Fruit fly (Drosophila melanogaster): ENCODE measurements around the gene CG17075.

Gene CG17075

DNA sequence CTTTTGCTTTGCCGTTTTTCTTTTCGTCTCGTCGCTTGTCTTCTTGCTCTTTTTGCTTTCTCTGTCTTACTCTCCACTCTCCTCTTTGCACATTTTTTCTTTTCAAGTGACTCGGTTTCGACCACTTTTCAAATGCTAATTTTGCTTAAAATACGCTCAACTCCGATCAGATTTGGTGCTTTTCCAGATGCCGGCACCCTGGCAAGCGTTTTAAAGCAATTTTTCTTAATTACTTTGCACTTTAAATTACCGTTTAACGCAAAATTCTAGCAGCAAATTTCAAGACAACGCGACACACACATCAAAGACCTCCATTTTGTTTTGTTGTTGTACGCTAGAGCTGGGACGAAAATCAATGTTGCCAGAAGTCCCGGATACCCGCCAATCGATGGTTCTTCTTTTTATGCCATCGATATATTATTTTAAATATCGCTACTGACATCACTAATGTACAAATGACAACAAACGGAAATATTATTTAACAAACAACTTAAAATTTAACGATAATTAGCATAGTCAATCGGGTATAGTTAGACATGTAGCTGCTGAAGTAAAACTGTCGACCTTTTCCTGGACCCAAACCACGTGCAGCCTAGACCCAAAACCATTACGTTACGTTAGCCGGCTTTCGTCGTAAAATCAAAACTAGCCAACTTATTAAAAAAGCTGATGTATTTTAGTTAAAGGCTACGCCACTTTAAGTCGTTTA, 16.6 kb downstream of the CG17075 start, which contains the start of gene kis (continued):
- TF ChIP-seq Met (GFP tag; optimal IDR thresholded peaks at IDR 0.05): no peak
- TF ChIP-seq Hr38 (GFP tag; optimal IDR thresholded peaks at IDR 0.05): no peak
- TF ChIP-seq Hr4 (GFP tag; optimal IDR thresholded peaks at IDR 0.05): no peak
- no peak for TF ChIP-seq CG34406 (GFP tag; optimal IDR thresholded peaks at IDR 0.05)
- TF ChIP-seq Sox102F (GFP tag; optimal IDR thresholded peaks at IDR 0.05): no peak
- TF ChIP-seq ss (GFP tag; optimal IDR thresholded peaks at IDR 0.05): peak; percentile 38 to 53
- no peak for TF ChIP-seq dac (GFP tag; optimal IDR thresholded peaks at IDR 0.05)
- peak; percentile 39 for TF ChIP-seq CG9139 (GFP tag; optimal IDR thresholded peaks at IDR 0.05)
- peak; percentile 25 for TF ChIP-seq dsx (GFP tag; optimal IDR thresholded peaks at IDR 0.05; ENCODE audit: poor library complexity, severe bottlenecking)
- TF ChIP-seq CG11902 (GFP tag; optimal IDR thresholded peaks at IDR 0.05): no peak
- no peak for TF ChIP-seq Lpt (GFP tag; optimal IDR thresholded peaks at IDR 0.05)
- TF ChIP-seq acj6 (GFP tag; optimal IDR thresholded peaks at IDR 0.05): no peak
- no peak; the same call in 2 of the 3 replicates for TF ChIP-seq eg (GFP tag; IDR thresholded peaks at IDR 0.05)
- TF ChIP-seq esn (GFP tag; optimal IDR thresholded peaks at IDR 0.05): peak; percentile 47
- no peak for TF ChIP-seq CG7368 (GFP tag; optimal IDR thresholded peaks at IDR 0.05)
- no peak for TF ChIP-seq CG11294 (GFP tag; IDR thresholded peaks at IDR 0.05)
- peak; percentile 19 for TF ChIP-seq net (GFP tag; optimal IDR thresholded peaks at IDR 0.05)
- peak; percentile 9 for TF ChIP-seq OdsH (GFP tag; optimal IDR thresholded peaks at IDR 0.05)
- no peak for TF ChIP-seq CG8319 (GFP tag; optimal IDR thresholded peaks at IDR 0.05)
- TF ChIP-seq fkh (GFP tag; optimal IDR thresholded peaks at IDR 0.05): peak; percentile 61
- no peak for TF ChIP-seq Eip93F (GFP tag; optimal IDR thresholded peaks at IDR 0.05)
- no peak for TF ChIP-seq CG16779 (tag; optimal IDR thresholded peaks at IDR 0.05)
- peak; percentile 30 for TF ChIP-seq CG3032 (tag; optimal IDR thresholded peaks at IDR 0.05)
- no peak for TF ChIP-seq CG10669 (GFP tag; optimal IDR thresholded peaks at IDR 0.05)
- peak; percentile 16 for TF ChIP-seq CG31627 (GFP tag; optimal IDR thresholded peaks at IDR 0.05)
- peak; percentile 7 for TF ChIP-seq CG8632 (GFP tag; optimal IDR thresholded peaks at IDR 0.05)
- TF ChIP-seq CG6854 (GFP tag; optimal IDR thresholded peaks at IDR 0.05): peak; percentile 53
- no peak for TF ChIP-seq CG10631 (GFP tag; optimal IDR thresholded peaks at IDR 0.05)
- peak; percentile 25 for TF ChIP-seq CG32006 (GFP tag; optimal IDR thresholded peaks at IDR 0.05)
- TF ChIP-seq Hr39 (GFP tag; optimal IDR thresholded peaks at IDR 0.05): peak; percentile 30
- no peak for TF ChIP-seq CG6792 (GFP tag; optimal IDR thresholded peaks at IDR 0.05)
- TF ChIP-seq CG6163 (GFP tag; IDR thresholded peaks at IDR 0.05): peak; percentile 67; the same call in 2 of the 3 replicates
- TF ChIP-seq Gug (GFP tag; IDR thresholded peaks at IDR 0.05): no peak

DNA sequence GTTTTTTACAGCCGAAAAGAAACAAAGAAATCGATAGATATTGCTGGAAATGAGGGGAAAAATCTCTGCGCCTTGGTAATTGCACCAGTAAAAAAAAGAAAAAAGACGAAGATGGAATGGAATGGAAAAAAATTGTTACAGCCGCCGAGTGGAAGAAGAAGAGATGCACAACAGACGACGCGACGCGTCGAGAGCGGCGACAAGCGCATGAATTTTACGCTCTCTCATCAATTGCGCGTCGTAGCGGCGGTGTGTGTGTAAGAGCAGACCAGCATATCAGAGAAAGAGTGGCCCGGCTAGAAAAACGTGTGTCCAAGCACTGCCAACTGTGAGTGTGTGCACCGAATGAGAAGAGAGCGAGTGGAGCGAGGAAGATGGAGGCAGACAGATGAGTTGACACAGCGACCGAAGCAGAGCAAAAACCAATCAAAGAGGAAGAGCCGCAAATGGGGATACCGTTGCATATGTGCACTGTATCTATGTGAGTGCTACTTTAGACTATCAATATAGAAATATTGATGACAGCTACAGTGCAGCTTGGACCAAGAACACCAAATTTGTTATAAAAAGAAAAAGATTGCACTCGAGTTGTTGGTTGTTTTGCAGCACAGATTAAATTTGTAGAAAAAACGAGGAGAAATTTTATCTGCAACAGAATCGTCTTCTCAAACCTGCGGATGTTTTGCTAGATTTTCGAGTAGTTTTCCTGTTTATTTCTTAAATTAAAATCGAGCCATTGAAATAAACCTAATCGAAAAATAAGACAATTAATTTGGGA, 18.1 kb downstream of the CG17075 start:
- TF ChIP-seq spab (GFP tag; optimal IDR thresholded peaks at IDR 0.05) (peak; percentile 35), achi (GFP tag; optimal IDR thresholded peaks at IDR 0.05) (peak; percentile 68), CG32006 (GFP tag; optimal IDR thresholded peaks at IDR 0.05) (peak; percentile 87), CG9139 (GFP tag; optimal IDR thresholded peaks at IDR 0.05) (peak; percentile 26), CG6854 (GFP tag; optimal IDR thresholded peaks at IDR 0.05) (peak; percentile 56), CG10631 (GFP tag; optimal IDR thresholded peaks at IDR 0.05) (peak; percentile 46), OdsH (GFP tag; optimal IDR thresholded peaks at IDR 0.05) (peak; percentile 75), CG8119 (GFP tag; IDR thresholded peaks at IDR 0.05) (peak; percentile 71), Gug (GFP tag; IDR thresholded peaks at IDR 0.05) (peak; percentile 64), Met (GFP tag; optimal IDR thresholded peaks at IDR 0.05) (peak; percentile 48), CG11762 (GFP tag; optimal IDR thresholded peaks at IDR 0.05; ENCODE audit: insufficient read depth) (peak; percentile 44), acj6 (GFP tag; optimal IDR thresholded peaks at IDR 0.05) (peak; percentile 61), CG8632 (GFP tag; optimal IDR thresholded peaks at IDR 0.05) (peak; percentile 24), Eip75B (GFP tag; optimal IDR thresholded peaks at IDR 0.05) (peak; percentile 62), ss (GFP tag; optimal IDR thresholded peaks at IDR 0.05) (peak; percentile 68 to 76), Sox14 (GFP tag; optimal IDR thresholded peaks at IDR 0.05) (peak; percentile 42), lz (GFP tag; optimal IDR thresholded peaks at IDR 0.05) (peak; percentile 4), CG11294 (GFP tag; IDR thresholded peaks at IDR 0.05) (peak; percentile 54; the same call in 1 of the 2 replicates), Sox15 (GFP tag; optimal IDR thresholded peaks at IDR 0.05) (no peak), CG4318 (GFP tag; optimal IDR thresholded peaks at IDR 0.05) (peak; percentile 74), CG7368 (GFP tag; optimal IDR thresholded peaks at IDR 0.05) (peak; percentile 34), dsx (GFP tag; optimal IDR thresholded peaks at IDR 0.05; ENCODE audit: poor library complexity, severe bottlenecking) (peak; percentile 23), fd59A (GFP tag; optimal IDR thresholded peaks at IDR 0.05) (peak; percentile 14), Hr39 (GFP tag; optimal IDR thresholded peaks at IDR 0.05) (peak; percentile 23), Ets21C (GFP tag; optimal IDR thresholded peaks at IDR 0.05) (peak; percentile 34), CG8319 (GFP tag; optimal IDR thresholded peaks at IDR 0.05) (no peak), Sox102F (GFP tag; optimal IDR thresholded peaks at IDR 0.05) (no peak), salr (GFP tag; optimal IDR thresholded peaks at IDR 0.05) (peak; percentile 34 to 85)
